Worm (Caenorhabditis elegans) whole organism, L1 larva: Measurements from ENCODE around the gene kin-24.

Experiments
- C04F5.9 ChIP-seq: sonication (generic microtip); optimal IDR thresholded peaks from 2 replicates; lab custom pipeline; 2016; ENCODE audit warnings: missing genetic modification characterization, missing compliant biosample characterization
- dpl-1 ChIP-seq, 3 experiments: fragments of 150-350 bp in 2 of 3; sonication (generic microtip) in 1 of 3; optimal IDR thresholded peaks; 2 replicates each; lab custom pipeline; 2014 to 2017; ENCODE audit warnings: missing biosample characterization in 3 of 3, missing genetic modification characterization in 3 of 3, missing genetic modification reagents in 3 of 3
- efl-1 ChIP-seq, 4 experiments: fragments of 150-350 bp; optimal IDR thresholded peaks in 3 of 4; peaks in 1 of 4; 1 replicate in 1 of 4; 2 replicates in 3 of 4; lab custom pipeline; 2014; ENCODE audit warnings: missing biosample characterization in 2 of 4, missing genetic modification characterization in 2 of 4, missing genetic modification reagents in 2 of 4
- fos-1 ChIP-seq: fragments of 150-350 bp; optimal IDR thresholded peaks from 2 replicates; lab custom pipeline; 2014; ENCODE audit warnings: missing biosample characterization, missing genetic modification characterization
- mep-1 ChIP-seq: fragments of 150-350 bp; optimal IDR thresholded peaks from 2 replicates; lab custom pipeline; 2014; ENCODE audit warnings: missing biosample characterization, missing genetic modification characterization
- nhr-90 ChIP-seq: sonication (generic microtip); optimal IDR thresholded peaks from 2 replicates; lab custom pipeline; 2016; ENCODE audit warnings: mild to moderate bottlenecking, missing genetic modification characterization, missing compliant biosample characterization; ENCODE audit not compliant: poor library complexity
- pax-3 ChIP-seq: fragments of 200-800 bp; sonication (Bioruptor generic); optimal IDR thresholded peaks from 2 replicates; lab custom pipeline; 2018; ENCODE audit warnings: mild to moderate bottlenecking, missing genetic modification characterization, moderate library complexity, missing compliant biosample characterization
- unc-86 ChIP-seq: sonication (generic microtip); optimal IDR thresholded peaks from 2 replicates; lab custom pipeline; 2016; ENCODE audit warnings: missing genetic modification characterization, missing compliant biosample characterization
- ztf-4 ChIP-seq: fragments of 150-350 bp; optimal IDR thresholded peaks from 2 replicates; lab custom pipeline; 2014; ENCODE audit warnings: missing biosample characterization, missing genetic modification characterization

DNA sequence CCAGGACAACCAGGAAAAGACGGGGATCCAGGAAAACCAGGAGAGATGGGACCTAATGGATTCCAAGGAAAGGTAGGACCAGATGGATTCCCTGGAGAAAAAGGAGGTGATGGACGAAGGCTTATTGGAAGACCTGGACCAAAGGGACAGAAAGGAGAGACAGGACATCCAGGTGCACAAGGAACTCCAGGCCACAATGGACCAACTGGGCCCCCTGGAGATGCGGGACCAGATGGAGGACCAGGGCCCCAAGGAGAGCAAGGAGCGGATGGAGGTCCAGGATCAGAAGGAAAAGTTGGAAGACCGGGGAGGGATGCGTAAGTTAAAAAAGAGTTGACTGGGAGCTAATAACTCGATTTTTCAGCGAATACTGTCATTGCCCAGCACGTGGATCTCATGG is 18.3 kb downstream of the kin-24 start:
- TF ChIP-seq dpl-1 (GFP tag; optimal IDR thresholded peaks at IDR 0.05; lab: Kevin White, UChicago) (no peak), C04F5.9 (no peak), mep-1 (no peak), efl-1 (optimal IDR thresholded peaks at IDR 0.05; lab: Kevin White, UChicago) (no peak), efl-1 (GFP tag; optimal IDR thresholded peaks at IDR 0.05 in 1 of 2; lab: Kevin White, UChicago) (no peak), pax-3 (tag; lab: Kevin White, UChicago) (no peak), unc-86 (no peak), fos-1 (tag; lab: Kevin White, UChicago) (no peak), nhr-90 (no peak), ztf-4 (no peak)
